Fruit fly (Drosophila melanogaster): ENCODE data around the gene Nup58.

Nup58 gene

DNA sequence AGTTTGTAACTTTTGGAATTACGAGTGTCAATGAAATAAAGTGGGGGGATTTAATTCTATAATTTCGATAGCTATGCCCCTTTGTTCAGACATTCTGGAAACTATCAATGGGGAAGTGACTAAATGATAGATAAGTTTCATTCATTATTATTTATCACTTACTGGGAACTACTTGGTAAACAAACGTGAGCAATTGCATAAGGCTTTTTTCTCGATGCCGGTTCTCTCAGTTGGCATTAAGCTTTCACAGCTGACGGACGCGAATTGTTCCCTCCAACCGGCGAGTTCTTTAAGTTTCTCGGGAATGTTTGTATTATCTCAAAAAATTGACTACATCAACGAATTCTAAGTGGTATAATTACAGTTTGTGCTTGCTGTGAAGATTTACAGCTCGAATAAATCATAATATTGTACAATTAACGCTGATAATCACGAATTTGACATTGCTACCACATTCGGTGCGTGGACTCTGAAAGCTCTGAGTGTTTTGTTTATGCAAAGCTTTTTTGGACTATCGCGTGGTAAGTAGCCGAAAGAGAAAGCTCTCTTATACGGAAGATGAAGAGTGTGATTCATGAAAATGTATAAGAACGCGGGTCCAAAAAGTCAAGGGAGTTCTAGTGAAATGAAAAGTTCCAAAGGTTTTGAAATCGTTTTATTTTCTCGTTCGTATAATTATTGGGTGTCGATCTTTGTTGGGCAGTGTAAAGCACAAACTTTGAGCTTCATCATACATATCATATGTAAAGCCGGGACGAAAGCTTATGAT, 26.6 kb downstream of the Nup58 start, which contains the start of gene Naam (continued):
- TF ChIP-seq Atf3 (GFP tag; optimal IDR thresholded peaks at IDR 0.05) (peak; percentile 30), ken (GFP tag; IDR thresholded peaks at IDR 0.05) (0 out of 3 replicates have a peak, but pooled peaks have one; percentile 49), CG12299 (tag; optimal IDR thresholded peaks at IDR 0.05) (peak; percentile 22), Asciz (GFP tag; optimal IDR thresholded peaks at IDR 0.05) (peak; percentile 72), CG15011 (GFP tag; optimal IDR thresholded peaks at IDR 0.05) (peak; percentile 35), CG2889 (GFP tag; IDR thresholded peaks at IDR 0.05) (peak; percentile 53; the same call in 2 of the 3 replicates), usp (GFP tag; optimal IDR thresholded peaks at IDR 0.05) (no peak), MBD-R2 (GFP tag; IDR thresholded peaks at IDR 0.05) (peak; percentile 40; the same call in 1 of the 2 replicates), Antp (GFP tag; optimal IDR thresholded peaks at IDR 0.05) (peak; percentile 82), D19A (tag; optimal IDR thresholded peaks at IDR 0.05) (peak; percentile 50), Jarid2 (GFP tag; optimal IDR thresholded peaks at IDR 0.05) (no peak), CG8290 (GFP tag; optimal IDR thresholded peaks at IDR 0.05) (no peak), CG8290 (tag; optimal IDR thresholded peaks at IDR 0.05) (peak in 1 of 2 experiments; percentile 87), z (GFP tag; IDR thresholded peaks at IDR 0.05) (no peak), pzg (GFP tag; optimal IDR thresholded peaks at IDR 0.05) (peak; percentile 21), NC2α (GFP tag; optimal IDR thresholded peaks at IDR 0.05) (peak; percentile 27), ATbp (GFP tag; optimal IDR thresholded peaks at IDR 0.05) (peak; percentile 80), CG10462 (GFP tag; optimal IDR thresholded peaks at IDR 0.05) (peak; percentile 51), CG4854 (GFP tag; optimal IDR thresholded peaks at IDR 0.05) (peak; percentile 54), CG6254 (GFP tag; optimal IDR thresholded peaks at IDR 0.05) (peak; percentile 7), H15 (GFP tag; IDR thresholded peaks at IDR 0.05) (no peak; the same call in 2 of the 3 replicates), CG15514 (GFP tag; optimal IDR thresholded peaks at IDR 0.05) (peak; percentile 79), C15 (GFP tag; IDR thresholded peaks at IDR 0.05) (no peak), chn (GFP tag; optimal IDR thresholded peaks at IDR 0.05) (peak; percentile 60), hkb (optimal IDR thresholded peaks at IDR 0.05) (no peak), hkb (GFP tag; IDR thresholded peaks at IDR 0.05) (peak; percentile 87), ssp (GFP tag; IDR thresholded peaks at IDR 0.05) (no peak), CG11695 (GFP tag; IDR thresholded peaks at IDR 0.05) (peak; percentile 70), NK7.1 (GFP tag; optimal IDR thresholded peaks at IDR 0.05) (peak; percentile 77), Hand (GFP tag; optimal IDR thresholded peaks at IDR 0.05) (peak; percentile 71), bcd (GFP tag; optimal IDR thresholded peaks at IDR 0.05) (peak; percentile 71), Hr51 (GFP tag; optimal IDR thresholded peaks at IDR 0.05) (peak; percentile 58 to 85), CG13287 (GFP tag; IDR thresholded peaks at IDR 0.05; ENCODE audit: partially characterized antibody) (peak; percentile 25; the same call in 1 of the 2 replicates), fu2 (GFP tag; optimal IDR thresholded peaks at IDR 0.05) (peak; percentile 74), gfzf (GFP tag; optimal IDR thresholded peaks at IDR 0.05) (no peak), CG2129 (GFP tag; IDR thresholded peaks at IDR 0.05; ENCODE audit: partially characterized antibody) (no peak), dati (GFP tag; IDR thresholded peaks at IDR 0.05) (peak; percentile 7; the same call in 1 of the 2 replicates), Dref (GFP tag; IDR thresholded peaks at IDR 0.05) (no peak), CG30431 (GFP tag; optimal IDR thresholded peaks at IDR 0.05) (no peak), gro (GFP tag; optimal IDR thresholded peaks at IDR 0.05) (peak; percentile 88), CG7745 (tag; optimal IDR thresholded peaks at IDR 0.05) (no peak), CG32532 (GFP tag; IDR thresholded peaks at IDR 0.05) (peak; percentile 88), CG1024 (GFP tag; IDR thresholded peaks at IDR 0.05) (peak; percentile 57), ind (GFP tag; optimal IDR thresholded peaks at IDR 0.05) (peak; percentile 84), Doc3 (GFP tag; IDR thresholded peaks at IDR 0.05; ENCODE audit: partially characterized antibody) (no peak), btn (GFP tag; optimal IDR thresholded peaks at IDR 0.05) (no peak), gt (GFP tag; IDR thresholded peaks at IDR 0.05) (no peak), CG6791 (GFP tag; IDR thresholded peaks at IDR 0.05; ENCODE audit: partially characterized antibody) (no peak), PHDP (tag; optimal IDR thresholded peaks at IDR 0.05) (peak; percentile 89)
